Worm (Caenorhabditis elegans): ENCODE results near the gene Y82E9BL.5.

DNA sequence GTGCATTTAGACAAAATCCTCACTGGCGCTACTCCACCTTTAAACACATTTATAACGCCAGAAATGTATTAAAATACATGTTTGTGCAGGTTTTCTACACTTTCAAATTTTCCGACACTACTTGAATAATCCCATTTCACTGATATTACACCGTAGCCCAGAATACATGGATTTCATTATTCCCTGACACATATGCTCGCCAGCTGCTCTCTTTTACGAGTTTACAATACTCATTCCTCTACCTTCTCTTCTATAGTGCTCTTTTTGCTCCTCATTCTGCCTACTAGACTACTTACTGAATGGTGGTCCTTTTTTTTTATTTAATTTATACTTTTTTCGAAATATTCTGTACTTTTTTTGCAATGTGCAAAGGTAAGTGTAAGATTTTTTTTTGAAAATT, 25.1 kb upstream of the Y82E9BL.5 start:
- no peak for TF ChIP-seq nhr-2 (tag; optimal IDR thresholded peaks at IDR 0.05)
- no peak for TF ChIP-seq ztf-11 (tag; optimal IDR thresholded peaks at IDR 0.05)
- TF ChIP-seq flh-1 (GFP tag; optimal IDR thresholded peaks at IDR 0.05): no peak
- TF ChIP-seq mep-1 (tag; optimal IDR thresholded peaks at IDR 0.05): no peak
- TF ChIP-seq mab-5 (tag; optimal IDR thresholded peaks at IDR 0.05): no peak
- no peak for TF ChIP-seq unc-39 (tag; optimal IDR thresholded peaks at IDR 0.05)
- TF ChIP-seq unc-62 (GFP tag; optimal IDR thresholded peaks at IDR 0.05): no peak
- TF ChIP-seq lin-13 (tag; optimal IDR thresholded peaks at IDR 0.05): no peak
- TF ChIP-seq nhr-237 (tag; optimal IDR thresholded peaks at IDR 0.05): no peak
- TF ChIP-seq lsy-2 (tag; optimal IDR thresholded peaks at IDR 0.05): no peak
- TF ChIP-seq nhr-12 (tag; optimal IDR thresholded peaks at IDR 0.05): no peak

All from whole organism, mixed stage, embryonic.